Worm (Caenorhabditis elegans) whole organism, L4 larva: ENCODE results near the gene T24E12.2.

Experiments used
- F26F4.8 ChIP-seq: fragments of 200-800 bp; sonication (Bioruptor generic); conservative IDR thresholded peaks from 2 replicates; pipeline ENCODE4 v1.3.6; 2022; ENCODE audit warnings: missing genetic modification characterization, missing compliant biosample characterization
- Y5F2A.4 ChIP-seq: fragments of 200-800 bp; sonication (Bioruptor generic); optimal IDR thresholded peaks from 2 replicates; lab custom pipeline; 2018; ENCODE audit warnings: mild to moderate bottlenecking, missing genetic modification characterization, missing compliant biosample characterization
- aly-2 ChIP-seq: sonication (generic microtip); optimal IDR thresholded peaks from 2 replicates; lab custom pipeline; 2018; ENCODE audit warnings: missing biosample characterization, missing genetic modification characterization
- attf-4 ChIP-seq: sonication (generic microtip); optimal IDR thresholded peaks from 3 replicates; lab custom pipeline; 2017; ENCODE audit warnings: missing biosample characterization, missing genetic modification characterization
- ceh-28 ChIP-seq: fragments of 150-350 bp; optimal IDR thresholded peaks from 2 replicates; lab custom pipeline; 2014; ENCODE audit warnings: missing biosample characterization, missing genetic modification reagents, missing genetic modification characterization
- ceh-82 ChIP-seq: sonication (generic microtip); optimal IDR thresholded peaks from 2 replicates; lab custom pipeline; 2017; ENCODE audit warnings: missing biosample characterization, missing genetic modification characterization
- ces-1 ChIP-seq: fragments of 150-350 bp; sonication (generic microtip); optimal IDR thresholded peaks from 4 replicates; lab custom pipeline; 2014; ENCODE audit warnings: missing biosample characterization, missing genetic modification reagents, missing genetic modification characterization
- cey-2 ChIP-seq: sonication (generic microtip); optimal IDR thresholded peaks from 3 replicates; lab custom pipeline; 2017; ENCODE audit warnings: missing genetic modification characterization, mild to moderate bottlenecking, missing compliant biosample characterization, antibody characterized with exemption, borderline replicate concordance; ENCODE audit not compliant: insufficient read depth
- daf-19 ChIP-seq: fragments of 200-800 bp; sonication (Bioruptor generic); conservative IDR thresholded peaks from 2 replicates; pipeline ENCODE4 v1.3.6; 2022; ENCODE audit warnings: missing genetic modification characterization, missing compliant biosample characterization
- daf-8 ChIP-seq: fragments of 200-800 bp; sonication (Bioruptor generic); IDR thresholded peaks from 2 replicates; pipeline ENCODE4 v1.3.6; 2022; ENCODE audit warnings: missing genetic modification characterization, missing compliant biosample characterization
- dmd-8 ChIP-seq: fragments of 200-800 bp; sonication (Bioruptor generic); IDR thresholded peaks from 2 replicates; pipeline ENCODE4 v1.3.6; 2022; ENCODE audit warnings: missing genetic modification characterization, missing compliant biosample characterization
- dve-1 ChIP-seq: sonication (generic microtip); optimal IDR thresholded peaks from 2 replicates; lab custom pipeline; 2017; ENCODE audit warnings: antibody characterized with exemption, mild to moderate bottlenecking, missing genetic modification characterization, missing compliant biosample characterization; ENCODE audit not compliant: insufficient read depth
- fos-1 ChIP-seq: fragments of 150-350 bp; optimal IDR thresholded peaks from 2 replicates; lab custom pipeline; 2014; ENCODE audit warnings: missing biosample characterization, missing genetic modification characterization
- gei-8 ChIP-seq: fragments of 200-800 bp; sonication (Bioruptor generic); optimal IDR thresholded peaks from 2 replicates; lab custom pipeline; 2018; ENCODE audit warnings: mild to moderate bottlenecking, missing genetic modification characterization, missing compliant biosample characterization
- hmg-1.1 ChIP-seq: fragments of 200-800 bp; sonication (Bioruptor generic); IDR thresholded peaks from 2 replicates; pipeline ENCODE4 v1.3.6; 2022; ENCODE audit warnings: missing genetic modification reagents, missing genetic modification characterization, missing compliant biosample characterization
- lim-7 ChIP-seq: fragments of 200-800 bp; sonication (Bioruptor generic); IDR thresholded peaks from 2 replicates; pipeline ENCODE4 v1.3.6; 2022; ENCODE audit warnings: missing genetic modification characterization, missing compliant biosample characterization
- lin-15B ChIP-seq: fragments of 150-350 bp; sonication (generic microtip); optimal IDR thresholded peaks from 3 replicates; lab custom pipeline; 2014; ENCODE audit warnings: missing biosample characterization, missing genetic modification characterization
- lin-39 ChIP-seq: fragments of 150-350 bp; optimal IDR thresholded peaks from 2 replicates; lab custom pipeline; 2014; ENCODE audit warnings: missing biosample characterization, missing genetic modification reagents, missing genetic modification characterization
- mdl-1 ChIP-seq, 2 experiments: fragments of 150-350 bp in 1 of 2; sonication (generic microtip) in 1 of 2; optimal IDR thresholded peaks; 2 replicates each; lab custom pipeline; 2014 to 2017; ENCODE audit warnings: missing biosample characterization in 2 of 2, missing genetic modification characterization in 2 of 2
- mes-2 ChIP-seq: sonication (generic microtip); optimal IDR thresholded peaks from 2 replicates; lab custom pipeline; 2016; ENCODE audit warnings: missing genotype, mild to moderate bottlenecking, missing genetic modification characterization, missing compliant biosample characterization; ENCODE audit not compliant: poor library complexity, severe bottlenecking
- mxl-2 ChIP-seq: fragments of 200-800 bp; sonication (Bioruptor generic); conservative IDR thresholded peaks from 2 replicates; pipeline ENCODE4 v1.3.6; 2022; ENCODE audit warnings: missing genetic modification reagents, missing genetic modification characterization, missing compliant biosample characterization
- mxl-3 ChIP-seq: fragments of 200-800 bp; sonication (Bioruptor generic); optimal IDR thresholded peaks from 2 replicates; lab custom pipeline; 2018; ENCODE audit warnings: mild to moderate bottlenecking, missing genetic modification characterization, missing compliant biosample characterization
- nhr-11 ChIP-seq: fragments of 150-350 bp; optimal IDR thresholded peaks from 2 replicates; lab custom pipeline; 2014; ENCODE audit warnings: missing biosample characterization, missing genetic modification characterization
- nhr-6 ChIP-seq: fragments of 150-350 bp; optimal IDR thresholded peaks from 2 replicates; lab custom pipeline; 2014; ENCODE audit warnings: missing biosample characterization, missing genetic modification characterization
- php-3 ChIP-seq: fragments of 200-800 bp; sonication (Bioruptor generic); IDR thresholded peaks from 2 replicates; pipeline ENCODE4 v1.3.6; 2022; ENCODE audit warnings: missing genetic modification reagents, missing genetic modification characterization, missing compliant biosample characterization
- pqm-1 ChIP-seq: sonication (generic microtip); optimal IDR thresholded peaks from 2 replicates; lab custom pipeline; 2017; ENCODE audit warnings: missing biosample characterization, missing genetic modification characterization
- rbr-2 ChIP-seq: sonication (generic microtip); optimal IDR thresholded peaks from 2 replicates; lab custom pipeline; 2016; ENCODE audit warnings: missing genotype, missing genetic modification characterization, missing compliant biosample characterization
- set-16 ChIP-seq: fragments of 200-800 bp; sonication (Bioruptor generic); IDR thresholded peaks from 2 replicates; pipeline ENCODE4 v1.3.6; 2022; ENCODE audit warnings: missing genetic modification reagents, missing genetic modification characterization, missing compliant biosample characterization
- unc-130 ChIP-seq: sonication (generic microtip); optimal IDR thresholded peaks from 2 replicates; lab custom pipeline; 2016; ENCODE audit warnings: missing genetic modification reagents, missing genetic modification characterization, missing compliant biosample characterization
- unc-62 ChIP-seq, 3 experiments: fragments of 150-350 bp in 1 of 3; sonication (generic microtip); optimal IDR thresholded peaks in 2 of 3; peaks in 1 of 3; 1 replicate in 1 of 3; 2 replicates in 2 of 3; lab custom pipeline; 2014 to 2017; ENCODE audit warnings: missing biosample characterization in 3 of 3, missing genetic modification characterization in 3 of 3, missing genetic modification reagents in 3 of 3, missing genotype in 1 of 3
- zag-1 ChIP-seq: fragments of 150-350 bp; optimal IDR thresholded peaks from 2 replicates; lab custom pipeline; 2014; ENCODE audit warnings: missing biosample characterization, missing genetic modification characterization
- zfp-3 ChIP-seq: fragments of 200-800 bp; sonication (Bioruptor generic); conservative IDR thresholded peaks from 2 replicates; pipeline ENCODE4 v1.3.6; 2022; ENCODE audit warnings: missing genetic modification reagents, missing genetic modification characterization, missing compliant biosample characterization
- ztf-7 ChIP-seq: fragments of 150-350 bp; optimal IDR thresholded peaks from 2 replicates; lab custom pipeline; 2014; ENCODE audit warnings: missing biosample characterization, missing genetic modification characterization

The T24E12.2 gene

ce11 chrII:3786538-3786937, 3.8 kb downstream of the T24E12.2 start (continued):
- TF ChIP-seq fos-1 (tag; lab: Kevin White, UChicago) (peak; percentile 36), dve-1 (tag; lab: Kevin White, UChicago) (no peak), mdl-1 (tag; optimal IDR thresholded peaks at IDR 0.05; lab: Kevin White, UChicago) (peak in 1 of 2 experiments; percentile 53)

- TF ChIP-seq mxl-3 (GFP tag; lab: Kevin White, UChicago) (no peak), mes-2 (tag; lab: Kevin White, UChicago) (no peak), Y5F2A.4 (GFP tag; lab: Kevin White, UChicago) (no peak), F26F4.8 (no peak), dve-1 (tag; lab: Kevin White, UChicago) (no peak), unc-130 (GFP tag; lab: Kevin White, UChicago) (no peak), ztf-7 (tag; lab: Kevin White, UChicago) (no peak), cey-2 (tag; lab: Kevin White, UChicago) (no peak), lin-39 (tag; lab: Kevin White, UChicago) (no peak), aly-2 (tag; lab: Kevin White, UChicago) (no peak), nhr-11 (tag; lab: Kevin White, UChicago) (no peak), mxl-2 (GFP tag; lab: Robert Waterston, UW) (no peak), ceh-82 (no peak), fos-1 (tag; lab: Kevin White, UChicago) (no peak), nhr-6 (tag; lab: Kevin White, UChicago) (no peak), gei-8 (GFP tag; lab: Kevin White, UChicago) (no peak)
Observed at ce11 chrII:3787151-3787550, 4.4 kb downstream of the T24E12.2 start, which contains the start of gene T24E12.13. Gene T24E12.13, plus strand, starts transcription at chrII:3787451.

ce11 chrII:3788356-3788962, 5.7 kb downstream of the T24E12.2 start:
- TF ChIP-seq unc-62 (GFP tag; optimal IDR thresholded peaks at IDR 0.05 in 1 of 2; lab: Kevin White, UChicago): peak in 1 of 2 experiments; percentile 20
- no peak for TF ChIP-seq unc-62 (tag; optimal IDR thresholded peaks at IDR 0.05; lab: Kevin White, UChicago)
- peak; percentile 15 for TF ChIP-seq pqm-1
- TF ChIP-seq ceh-28 (tag; lab: Kevin White, UChicago): no peak
- 0 out of 2 replicates have a peak, but pooled peaks have one; percentile 32 for TF ChIP-seq php-3
- TF ChIP-seq rbr-2: no peak
- no peak for TF ChIP-seq mes-2 (tag; lab: Kevin White, UChicago)

ce11 chrII:3793336-3793735, 10.6 kb downstream of the T24E12.2 start, which contains the start of gene fbxb-99:
Gene fbxb-99, minus strand, starts transcription at chrII:3793436.
- TF ChIP-seq dmd-8 (GFP tag; lab: Robert Waterston, UW): no peak
- no peak for TF ChIP-seq zfp-3 (GFP tag; lab: Robert Waterston, UW)
- no peak for TF ChIP-seq zag-1 (tag; lab: Kevin White, UChicago)
- no peak for TF ChIP-seq daf-8 (GFP tag; lab: Robert Waterston, UW)
- TF ChIP-seq Y5F2A.4 (GFP tag; lab: Kevin White, UChicago): no peak
- no peak for TF ChIP-seq nhr-11 (tag; lab: Kevin White, UChicago)
- TF ChIP-seq mxl-3 (GFP tag; lab: Kevin White, UChicago): no peak
- TF ChIP-seq ces-1 (GFP tag; lab: Kevin White, UChicago): no peak
- no peak for TF ChIP-seq daf-19 (GFP tag; lab: Robert Waterston, UW)
- TF ChIP-seq, all 104 proteins: peak for 0

ce11 chrII:3795323-3795722, 12.6 kb downstream of the T24E12.2 start, which contains the start of gene Y8A9A.2:
Gene Y8A9A.2, plus strand, starts transcription at chrII:3795623.
- TF ChIP-seq lin-15B (no peak), lim-7 (no peak), hmg-1.1 (no peak), attf-4 (tag; lab: Kevin White, UChicago) (no peak), set-16 (no peak)
